Worm (Caenorhabditis elegans) whole organism, young adult: ENCODE data around the gene unc-44.
A peak's percentile ranks its signal among the peaks of the same experiment; 100 is the strongest.

Experiments used
- B0261.1 ChIP-seq: sonication (generic microtip); optimal IDR thresholded peaks from 2 replicates; lab custom pipeline; 2016; ENCODE audit warnings: mild to moderate bottlenecking, missing genetic modification characterization, moderate library complexity, missing compliant biosample characterization
- B0336.3 ChIP-seq: fragments of 200-800 bp; sonication (Bioruptor generic); IDR thresholded peaks from 2 replicates; pipeline ENCODE4 v1.3.6; 2022; ENCODE audit warnings: missing genetic modification characterization, missing compliant biosample characterization
- C17E4.6 ChIP-seq: fragments of 200-800 bp; sonication (Bioruptor generic); IDR thresholded peaks from 2 replicates; pipeline ENCODE4 v1.3.6; 2022; ENCODE audit warnings: missing genetic modification reagents, missing genetic modification characterization, missing compliant biosample characterization
- F22D6.2 ChIP-seq: sonication (generic microtip); optimal IDR thresholded peaks from 2 replicates; lab custom pipeline; 2016; ENCODE audit warnings: mild to moderate bottlenecking, missing genetic modification characterization, missing compliant biosample characterization
- F33H1.4 ChIP-seq: fragments of 200-800 bp; sonication (Bioruptor generic); IDR thresholded peaks from 2 replicates; pipeline ENCODE4 v1.3.6; 2022; ENCODE audit warnings: missing genetic modification reagents, missing genetic modification characterization, missing compliant biosample characterization
- F55B11.4 ChIP-seq: sonication (generic microtip); optimal IDR thresholded peaks from 2 replicates; lab custom pipeline; 2016; ENCODE audit warnings: missing compliant biosample characterization, missing genetic modification characterization, borderline replicate concordance; ENCODE audit not compliant: insufficient read depth
- F57A8.1 ChIP-seq: fragments of 200-800 bp; sonication (Bioruptor generic); optimal IDR thresholded peaks from 2 replicates; lab custom pipeline; 2018; ENCODE audit warnings: mild to moderate bottlenecking, missing genetic modification characterization, moderate library complexity, missing compliant biosample characterization
- K12H6.12 ChIP-seq: fragments of 200-800 bp; sonication (Bioruptor generic); optimal IDR thresholded peaks from 2 replicates; lab custom pipeline; 2018; ENCODE audit warnings: mild to moderate bottlenecking, missing genetic modification characterization, missing compliant biosample characterization
- T07F8.4 ChIP-seq: sonication (generic microtip); optimal IDR thresholded peaks from 2 replicates; lab custom pipeline; 2016; ENCODE audit warnings: mild to moderate bottlenecking, missing genetic modification characterization, moderate library complexity, missing compliant biosample characterization
- T26A5.8 ChIP-seq: sonication (generic microtip); optimal IDR thresholded peaks from 2 replicates; lab custom pipeline; 2016; ENCODE audit warnings: missing genetic modification characterization, missing compliant biosample characterization
- Y56A3A.18 ChIP-seq: fragments of 200-800 bp; sonication (Bioruptor generic); IDR thresholded peaks from 2 replicates; pipeline ENCODE4 v1.3.6; 2022; ENCODE audit warnings: missing genetic modification reagents, missing genetic modification characterization, missing compliant biosample characterization
- ZK185.1 ChIP-seq: sonication (generic microtip); optimal IDR thresholded peaks from 2 replicates; lab custom pipeline; 2016; ENCODE audit warnings: mild to moderate bottlenecking, missing genetic modification characterization, missing compliant biosample characterization; ENCODE audit not compliant: poor library complexity, severe bottlenecking
- akir-1 ChIP-seq: fragments of 200-800 bp; sonication (Bioruptor generic); optimal IDR thresholded peaks from 2 replicates; lab custom pipeline; 2018; ENCODE audit warnings: mild to moderate bottlenecking, missing genetic modification characterization, moderate library complexity, missing compliant biosample characterization
- ama-1 ChIP-seq, 3 experiments: fragments of 150-350 bp in 1 of 3; sonication (generic microtip) in 2 of 3; optimal IDR thresholded peaks; 2 replicates each; lab custom pipeline; 2014 to 2018; ENCODE audit warnings: missing biosample characterization in 2 of 3, missing genetic modification characterization in 2 of 3, missing genetic modification reagents in 2 of 3
- aptf-3 ChIP-seq: fragments of 200-800 bp; sonication (Bioruptor generic); IDR thresholded peaks from 2 replicates; pipeline ENCODE4 v1.3.6; 2022; ENCODE audit warnings: missing genetic modification characterization, missing compliant biosample characterization
- atf-7 ChIP-seq: sonication (generic microtip); optimal IDR thresholded peaks from 2 replicates; lab custom pipeline; 2017; ENCODE audit warnings: mild to moderate bottlenecking, missing genetic modification characterization, missing compliant biosample characterization
- bed-1 ChIP-seq: fragments of 200-800 bp; sonication (Bioruptor generic); IDR thresholded peaks from 2 replicates; pipeline ENCODE4 v1.3.6; 2022; ENCODE audit warnings: missing genetic modification reagents, missing genetic modification characterization, missing compliant biosample characterization
- cebp-1 ChIP-seq, 2 experiments: fragments of 200-800 bp in 1 of 2; sonication (Bioruptor generic) in 1 of 2; sonication (generic microtip) in 1 of 2; IDR thresholded peaks in 1 of 2; optimal IDR thresholded peaks in 1 of 2; 2 replicates each; pipeline versions ENCODE4 v1.3.6 to Lab custom; 2017 to 2022; ENCODE audit warnings: missing compliant biosample characterization in 2 of 2, missing genetic modification characterization in 2 of 2, mild to moderate bottlenecking in 1 of 2, missing genetic modification reagents in 1 of 2, moderate library complexity in 1 of 2
- cebp-2 ChIP-seq: fragments of 200-800 bp; sonication (Bioruptor generic); IDR thresholded peaks from 2 replicates; pipeline ENCODE4 v1.3.6; 2022; ENCODE audit warnings: missing genetic modification characterization, missing compliant biosample characterization
- die-1 ChIP-seq: sonication (generic microtip); optimal IDR thresholded peaks from 2 replicates; lab custom pipeline; 2016; ENCODE audit warnings: missing genotype, mild to moderate bottlenecking, missing genetic modification characterization, missing compliant biosample characterization
- dpff-1 ChIP-seq: sonication (generic microtip); optimal IDR thresholded peaks from 2 replicates; lab custom pipeline; 2017; ENCODE audit warnings: mild to moderate bottlenecking, missing genetic modification characterization, missing compliant biosample characterization
- efl-1 ChIP-seq: fragments of 150-350 bp; optimal IDR thresholded peaks from 2 replicates; lab custom pipeline; 2014; ENCODE audit warnings: missing biosample characterization, missing genetic modification reagents, missing genetic modification characterization
- egl-44 ChIP-seq: fragments of 200-800 bp; sonication (Bioruptor generic); IDR thresholded peaks from 2 replicates; pipeline ENCODE4 v1.3.6; 2022; ENCODE audit warnings: missing genetic modification reagents, missing genetic modification characterization, missing compliant biosample characterization
- fkh-3 ChIP-seq: sonication (generic microtip); optimal IDR thresholded peaks from 2 replicates; lab custom pipeline; 2016; ENCODE audit warnings: mild to moderate bottlenecking, missing genetic modification characterization, missing compliant biosample characterization
- gei-17 ChIP-seq: fragments of 200-800 bp; sonication (Bioruptor generic); optimal IDR thresholded peaks from 2 replicates; lab custom pipeline; 2018; ENCODE audit warnings: mild to moderate bottlenecking, missing genetic modification characterization, missing compliant biosample characterization
- hlh-12 ChIP-seq: sonication (generic microtip); optimal IDR thresholded peaks from 2 replicates; lab custom pipeline; 2016; ENCODE audit warnings: missing genetic modification characterization, missing compliant biosample characterization
- hmg-20 ChIP-seq: fragments of 200-800 bp; sonication (Bioruptor generic); IDR thresholded peaks from 2 replicates; pipeline ENCODE4 v1.3.6; 2022; ENCODE audit warnings: missing genetic modification reagents, missing genetic modification characterization, missing compliant biosample characterization
- lag-1 ChIP-seq: fragments of 200-800 bp; sonication (Bioruptor generic); IDR thresholded peaks from 2 replicates; pipeline ENCODE4 v1.3.6; 2022; ENCODE audit warnings: missing genetic modification reagents, missing genetic modification characterization, missing compliant biosample characterization
- let-607 ChIP-seq, 2 experiments: fragments of 200-800 bp in 1 of 2; sonication (Bioruptor generic) in 1 of 2; sonication (generic microtip) in 1 of 2; optimal IDR thresholded peaks; 2 replicates each; lab custom pipeline; 2016 to 2018; ENCODE audit warnings: mild to moderate bottlenecking in 2 of 2, missing compliant biosample characterization in 2 of 2, missing genetic modification characterization in 2 of 2, moderate library complexity in 2 of 2, missing genotype in 1 of 2
- lin-26 ChIP-seq: fragments of 200-800 bp; sonication (Bioruptor generic); IDR thresholded peaks from 2 replicates; pipeline ENCODE4 v1.3.6; 2022; ENCODE audit warnings: missing genetic modification reagents, missing genetic modification characterization, missing compliant biosample characterization
- lin-35 ChIP-seq, 3 experiments: fragments of 150-350 bp in 2 of 3; sonication (generic microtip) in 1 of 3; optimal IDR thresholded peaks; 2 replicates each; lab custom pipeline; 2014 to 2018; ENCODE audit warnings: missing biosample characterization in 3 of 3, missing genetic modification characterization in 3 of 3, missing genetic modification reagents in 3 of 3
- lir-1 ChIP-seq: fragments of 200-800 bp; sonication (Bioruptor generic); conservative IDR thresholded peaks from 2 replicates; pipeline ENCODE4 v1.3.6; 2022; ENCODE audit warnings: missing genetic modification reagents, missing genetic modification characterization, missing compliant biosample characterization
- lsy-27 ChIP-seq: sonication (generic microtip); optimal IDR thresholded peaks from 2 replicates; lab custom pipeline; 2017; ENCODE audit warnings: missing genetic modification characterization, mild to moderate bottlenecking, missing compliant biosample characterization, antibody characterized with exemption, missing genotype, borderline replicate concordance; ENCODE audit not compliant: insufficient read depth
- madf-10 ChIP-seq: sonication (generic microtip); optimal IDR thresholded peaks from 2 replicates; lab custom pipeline; 2016; ENCODE audit warnings: mild to moderate bottlenecking, missing genetic modification characterization, missing compliant biosample characterization
- mxl-1 ChIP-seq: sonication (generic microtip); optimal IDR thresholded peaks from 2 replicates; lab custom pipeline; 2016; ENCODE audit warnings: missing genetic modification characterization, missing compliant biosample characterization
- nfya-2 ChIP-seq: fragments of 200-800 bp; sonication (Bioruptor generic); IDR thresholded peaks from 2 replicates; pipeline ENCODE4 v1.3.6; 2022; ENCODE audit warnings: missing genetic modification reagents, missing genetic modification characterization, missing compliant biosample characterization
- nfyb-1 ChIP-seq: fragments of 200-800 bp; sonication (Bioruptor generic); IDR thresholded peaks from 2 replicates; pipeline ENCODE4 v1.3.6; 2022; ENCODE audit warnings: missing genetic modification reagents, missing genetic modification characterization, missing compliant biosample characterization
- nhr-179 ChIP-seq: sonication (generic microtip); optimal IDR thresholded peaks from 2 replicates; lab custom pipeline; 2016; ENCODE audit warnings: mild to moderate bottlenecking, missing genetic modification characterization, missing compliant biosample characterization
- nhr-80 ChIP-seq: sonication (generic microtip); optimal IDR thresholded peaks from 2 replicates; lab custom pipeline; 2016; ENCODE audit warnings: missing genetic modification characterization, missing compliant biosample characterization
- nhr-90 ChIP-seq: sonication (generic microtip); optimal IDR thresholded peaks from 2 replicates; lab custom pipeline; 2016; ENCODE audit warnings: missing genotype, mild to moderate bottlenecking, missing genetic modification characterization, missing compliant biosample characterization
- pha-4 ChIP-seq: fragments of 150-350 bp; sonication (generic microtip); optimal IDR thresholded peaks from 2 replicates; lab custom pipeline; 2014; ENCODE audit warnings: missing biosample characterization, missing genetic modification reagents, missing genetic modification characterization
- sdz-38 ChIP-seq: sonication (generic microtip); optimal IDR thresholded peaks from 2 replicates; lab custom pipeline; 2016; ENCODE audit warnings: missing genotype, missing genetic modification characterization, missing compliant biosample characterization
- snpc-1.1 ChIP-seq: sonication (generic microtip); optimal IDR thresholded peaks from 2 replicates; lab custom pipeline; 2017; ENCODE audit warnings: missing genetic modification characterization, mild to moderate bottlenecking, missing compliant biosample characterization, antibody characterized with exemption, moderate library complexity, missing genotype, missing genetic modification reagents; ENCODE audit not compliant: insufficient read depth
- sptf-2 ChIP-seq: fragments of 200-800 bp; sonication (Bioruptor generic); optimal IDR thresholded peaks from 2 replicates; lab custom pipeline; 2018; ENCODE audit warnings: mild to moderate bottlenecking, missing genetic modification characterization, missing compliant biosample characterization
- tbx-9 ChIP-seq: sonication (generic microtip); optimal IDR thresholded peaks from 2 replicates; lab custom pipeline; 2016; ENCODE audit warnings: borderline replicate concordance, missing genetic modification characterization, inconsistent platforms, missing compliant biosample characterization
- tlf-1 ChIP-seq: fragments of 200-800 bp; sonication (Bioruptor generic); optimal IDR thresholded peaks from 2 replicates; lab custom pipeline; 2018; ENCODE audit warnings: mild to moderate bottlenecking, missing genetic modification characterization, missing compliant biosample characterization
- xnd-1 ChIP-seq: sonication (generic microtip); optimal IDR thresholded peaks from 2 replicates; lab custom pipeline; 2016; ENCODE audit warnings: missing genotype, missing genetic modification reagents, missing genetic modification characterization, missing compliant biosample characterization
- ztf-28 ChIP-seq: fragments of 200-800 bp; sonication (Bioruptor generic); IDR thresholded peaks from 2 replicates; pipeline ENCODE4 v1.3.6; 2022; ENCODE audit warnings: missing genetic modification reagents, missing genetic modification characterization, missing compliant biosample characterization

The unc-44 gene

DNA sequence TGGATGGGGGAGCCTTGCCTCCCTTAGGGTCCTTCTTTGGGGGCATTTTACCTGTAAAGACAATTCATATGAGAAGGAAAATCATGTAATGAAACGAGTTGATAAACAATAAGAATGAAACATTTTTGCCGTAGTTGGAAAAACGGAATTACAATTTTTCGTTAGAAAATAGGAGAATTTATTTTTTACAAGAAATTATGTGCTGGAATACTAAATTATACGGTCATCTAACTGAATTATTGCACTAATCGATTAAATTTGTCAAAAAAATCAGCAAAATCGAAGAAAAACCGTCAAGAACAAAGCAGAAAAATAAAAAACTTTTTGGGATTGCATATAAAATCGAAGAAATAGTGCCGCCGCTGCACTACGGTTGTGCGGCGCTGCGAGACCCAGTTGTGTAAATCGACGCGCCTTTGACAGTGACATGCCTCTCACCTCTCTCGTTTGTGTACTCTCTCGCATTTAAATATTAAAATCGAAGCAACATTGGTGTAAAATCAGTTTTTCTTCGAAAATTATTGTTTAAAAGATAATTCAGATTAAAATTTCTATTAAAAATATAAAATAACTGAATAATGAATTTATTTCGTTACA is 27.7 kb upstream of the unc-44 start, which contains the start of gene rps-25 (continued):
- TF ChIP-seq lag-1 (GFP tag; lab: Robert Waterston, UW) (no peak), C17E4.6 (no peak), nfya-2 (GFP tag; lab: Robert Waterston, UW) (no peak), ztf-28 (GFP tag; lab: Robert Waterston, UW) (no peak), nfyb-1 (GFP tag; lab: Robert Waterston, UW) (no peak), B0261.1 (no peak), die-1 (no peak), efl-1 (peak; percentile 41), K12H6.12 (no peak), F22D6.2 (tag; lab: Kevin White, UChicago) (no peak), hmg-20 (no peak), cebp-2 (GFP tag; lab: Robert Waterston, UW) (no peak), cebp-1 (GFP tag; IDR thresholded peaks at IDR 0.05; lab: Robert Waterston, UW) (no peak), cebp-1 (tag; optimal IDR thresholded peaks at IDR 0.05; lab: Kevin White, UChicago) (peak; percentile 28), pha-4 (tag; lab: Kevin White, UChicago) (no peak), lir-1 (GFP tag; lab: Robert Waterston, UW) (no peak), sptf-2 (GFP tag; lab: Kevin White, UChicago) (no peak), aptf-3 (GFP tag; lab: Robert Waterston, UW) (no peak), snpc-1.1 (tag; lab: Kevin White, UChicago) (peak; percentile 83), atf-7 (no peak), madf-10 (tag; lab: Kevin White, UChicago) (no peak), lin-26 (GFP tag; lab: Robert Waterston, UW) (no peak), gei-17 (GFP tag; lab: Kevin White, UChicago) (no peak), lin-35 (GFP tag; optimal IDR thresholded peaks at IDR 0.05; lab: Kevin White, UChicago) (peak in 1 of 3 experiments; percentile 14), Y56A3A.18 (no peak), nhr-90 (tag; lab: Kevin White, UChicago) (no peak), dpff-1 (tag; lab: Kevin White, UChicago) (no peak), T26A5.8 (tag; lab: Kevin White, UChicago) (no peak), fkh-3 (tag; lab: Kevin White, UChicago) (no peak), bed-1 (GFP tag; lab: Robert Waterston, UW) (no peak), F57A8.1 (GFP tag; lab: Kevin White, UChicago) (no peak), ama-1 (optimal IDR thresholded peaks at IDR 0.05; lab: Kevin White, UChicago) (no peak), ama-1 (GFP tag; optimal IDR thresholded peaks at IDR 0.05; lab: Kevin White, UChicago) (peak in 1 of 2 experiments; percentile 41), tbx-9 (tag; lab: Kevin White, UChicago) (no peak), sdz-38 (tag; lab: Kevin White, UChicago) (no peak), nhr-80 (peak; percentile 7), lsy-27 (no peak), egl-44 (GFP tag; lab: Robert Waterston, UW) (no peak), F33H1.4 (peak; percentile 92), mxl-1 (tag; lab: Kevin White, UChicago) (no peak), akir-1 (GFP tag; lab: Kevin White, UChicago) (no peak), tlf-1 (no peak), F55B11.4 (tag; lab: Kevin White, UChicago) (no peak), nhr-179 (tag; lab: Kevin White, UChicago) (no peak), B0336.3 (no peak), xnd-1 (tag; lab: Kevin White, UChicago) (no peak), ZK185.1 (tag; lab: Kevin White, UChicago) (no peak), hlh-12 (tag; lab: Kevin White, UChicago) (no peak), let-607 (tag; optimal IDR thresholded peaks at IDR 0.05; lab: Kevin White, UChicago) (no peak), T07F8.4 (tag; lab: Kevin White, UChicago) (no peak)
